Worm (Caenorhabditis elegans) whole organism, L3 larva: Measurements from ENCODE around the gene T01D3.3.

Experiments
- R02D3.7 ChIP-seq: fragments of 150-350 bp; optimal IDR thresholded peaks from 2 replicates; lab custom pipeline; 2014; ENCODE audit warnings: missing biosample characterization, missing genetic modification characterization
- ZK546.5 ChIP-seq: sonication (generic microtip); optimal IDR thresholded peaks from 2 replicates; lab custom pipeline; 2017; ENCODE audit warnings: missing biosample characterization, missing genetic modification characterization
- aly-2 ChIP-seq: fragments of 150-350 bp; optimal IDR thresholded peaks from 2 replicates; lab custom pipeline; 2014; ENCODE audit warnings: missing biosample characterization, missing genetic modification characterization
- ama-1 ChIP-seq: fragments of 150-350 bp; optimal IDR thresholded peaks from 2 replicates; lab custom pipeline; 2018
- ceh-16 ChIP-seq: sonication (generic microtip); optimal IDR thresholded peaks from 2 replicates; lab custom pipeline; 2017; ENCODE audit warnings: missing biosample characterization, missing genetic modification characterization
- ceh-28 ChIP-seq: fragments of 150-350 bp; optimal IDR thresholded peaks from 2 replicates; lab custom pipeline; 2014; ENCODE audit warnings: missing biosample characterization, missing genetic modification reagents, missing genetic modification characterization
- ceh-82 ChIP-seq: fragments of 150-350 bp; optimal IDR thresholded peaks from 2 replicates; lab custom pipeline; 2014; ENCODE audit warnings: missing biosample characterization, missing genetic modification characterization
- ceh-9 ChIP-seq: sonication (generic microtip); optimal IDR thresholded peaks from 2 replicates; lab custom pipeline; 2018; ENCODE audit warnings: missing biosample characterization, missing genetic modification characterization
- daf-12 ChIP-seq: fragments of 150-350 bp; optimal IDR thresholded peaks from 2 replicates; lab custom pipeline; 2014; ENCODE audit warnings: missing biosample characterization, missing genetic modification reagents, missing genetic modification characterization
- egl-27 ChIP-seq: sonication (generic microtip); optimal IDR thresholded peaks from 4 replicates; lab custom pipeline; 2017; ENCODE audit warnings: missing biosample characterization, missing genetic modification reagents, missing genetic modification characterization
- egl-5 ChIP-seq: fragments of 150-350 bp; optimal IDR thresholded peaks from 2 replicates; lab custom pipeline; 2017; ENCODE audit warnings: missing biosample characterization, missing genetic modification reagents, missing genetic modification characterization, inconsistent platforms
- elt-1 ChIP-seq: fragments of 150-350 bp; optimal IDR thresholded peaks from 2 replicates; lab custom pipeline; 2014; ENCODE audit warnings: missing biosample characterization, missing genetic modification characterization
- elt-2 ChIP-seq: sonication (generic microtip); optimal IDR thresholded peaks from 2 replicates; lab custom pipeline; 2016; ENCODE audit warnings: missing genetic modification reagents, mild to moderate bottlenecking, missing genetic modification characterization, missing compliant biosample characterization
- elt-3 ChIP-seq, 3 experiments: fragments of 150-350 bp in 1 of 3; sonication (generic microtip) in 2 of 3; optimal IDR thresholded peaks; 2 replicates in 2 of 3; 4 replicates in 1 of 3; lab custom pipeline; 2014 to 2017; ENCODE audit warnings: missing biosample characterization in 3 of 3, missing genetic modification characterization in 3 of 3
- fkh-10 ChIP-seq: sonication (generic microtip); optimal IDR thresholded peaks from 2 replicates; lab custom pipeline; 2017; ENCODE audit warnings: missing biosample characterization, missing genetic modification reagents, missing genetic modification characterization
- fkh-2 ChIP-seq: fragments of 150-350 bp; optimal IDR thresholded peaks from 2 replicates; lab custom pipeline; 2014; ENCODE audit warnings: missing biosample characterization, missing genetic modification reagents, missing genetic modification characterization
- fos-1 ChIP-seq: fragments of 150-350 bp; optimal IDR thresholded peaks from 2 replicates; lab custom pipeline; 2014; ENCODE audit warnings: missing biosample characterization, missing genetic modification characterization
- hmg-11 ChIP-seq: sonication (generic microtip); optimal IDR thresholded peaks from 2 replicates; lab custom pipeline; 2016; ENCODE audit warnings: missing genetic modification characterization, missing compliant biosample characterization
- lin-15B ChIP-seq: fragments of 150-350 bp; optimal IDR thresholded peaks from 2 replicates; lab custom pipeline; 2014; ENCODE audit warnings: missing biosample characterization, missing genetic modification characterization
- lin-39 ChIP-seq: fragments of 150-350 bp; optimal IDR thresholded peaks from 2 replicates; lab custom pipeline; 2018; ENCODE audit warnings: missing biosample characterization, missing genetic modification reagents, missing genetic modification characterization
- lsy-12 ChIP-seq: sonication (generic microtip); optimal IDR thresholded peaks from 2 replicates; lab custom pipeline; 2016; ENCODE audit warnings: mild to moderate bottlenecking, missing genetic modification characterization, missing compliant biosample characterization
- mdl-1 ChIP-seq: fragments of 150-350 bp; optimal IDR thresholded peaks from 2 replicates; lab custom pipeline; 2014; ENCODE audit warnings: missing biosample characterization, missing genetic modification characterization
- mml-1 ChIP-seq: fragments of 150-350 bp; sonication (generic microtip); optimal IDR thresholded peaks from 3 replicates; lab custom pipeline; 2014; ENCODE audit warnings: missing biosample characterization, missing genetic modification characterization
- nfya-1 ChIP-seq: sonication (generic microtip); optimal IDR thresholded peaks from 2 replicates; lab custom pipeline; 2017; ENCODE audit warnings: missing genetic modification characterization, mild to moderate bottlenecking, missing compliant biosample characterization, antibody characterized with exemption, moderate library complexity; ENCODE audit not compliant: insufficient read depth
- nhr-11 ChIP-seq: fragments of 150-350 bp; optimal IDR thresholded peaks from 2 replicates; lab custom pipeline; 2014; ENCODE audit warnings: missing biosample characterization, missing genetic modification characterization
- nhr-12 ChIP-seq: fragments of 150-350 bp; optimal IDR thresholded peaks from 2 replicates; lab custom pipeline; 2014; ENCODE audit warnings: missing biosample characterization, missing genetic modification characterization
- nhr-23 ChIP-seq: fragments of 150-350 bp; optimal IDR thresholded peaks from 2 replicates; lab custom pipeline; 2014; ENCODE audit warnings: missing biosample characterization, missing genetic modification reagents, missing genetic modification characterization
- nhr-25 ChIP-seq: sonication (generic microtip); optimal IDR thresholded peaks from 2 replicates; lab custom pipeline; 2017; ENCODE audit warnings: missing biosample characterization, missing genetic modification characterization
- nhr-28 ChIP-seq: fragments of 150-350 bp; optimal IDR thresholded peaks from 2 replicates; lab custom pipeline; 2014; ENCODE audit warnings: missing biosample characterization, missing genetic modification characterization
- nhr-43 ChIP-seq: sonication (generic microtip); optimal IDR thresholded peaks from 2 replicates; lab custom pipeline; 2016; ENCODE audit warnings: mild to moderate bottlenecking, missing genetic modification characterization, missing compliant biosample characterization; ENCODE audit not compliant: poor library complexity, severe bottlenecking
- nhr-67 ChIP-seq: fragments of 150-350 bp; optimal IDR thresholded peaks from 2 replicates; lab custom pipeline; 2014; ENCODE audit warnings: missing biosample characterization, missing genetic modification characterization
- nhr-76 ChIP-seq: fragments of 150-350 bp; sonication (generic microtip); optimal IDR thresholded peaks from 5 replicates; lab custom pipeline; 2014; ENCODE audit warnings: missing biosample characterization, missing genetic modification characterization
- nhr-77 ChIP-seq: fragments of 150-350 bp; optimal IDR thresholded peaks from 2 replicates; lab custom pipeline; 2014; ENCODE audit warnings: missing biosample characterization, missing genetic modification characterization
- pha-4 ChIP-seq: fragments of 150-350 bp; optimal IDR thresholded peaks from 2 replicates; lab custom pipeline; 2014; ENCODE audit warnings: missing biosample characterization, missing genetic modification reagents, missing genetic modification characterization
- pqm-1 ChIP-seq: fragments of 150-350 bp; optimal IDR thresholded peaks from 2 replicates; lab custom pipeline; 2017; ENCODE audit warnings: missing biosample characterization, missing genetic modification characterization, inconsistent platforms
- sea-2 ChIP-seq: fragments of 150-350 bp; sonication (generic microtip); optimal IDR thresholded peaks from 4 replicates; lab custom pipeline; 2014; ENCODE audit warnings: missing biosample characterization, missing genetic modification reagents, missing genetic modification characterization
- skn-1 ChIP-seq: fragments of 150-350 bp; optimal IDR thresholded peaks from 2 replicates; lab custom pipeline; 2014; ENCODE audit warnings: missing biosample characterization, missing genetic modification characterization
- snpc-4 ChIP-seq: fragments of 150-350 bp; optimal IDR thresholded peaks from 2 replicates; lab custom pipeline; 2014; ENCODE audit warnings: missing biosample characterization, missing genetic modification characterization
- unc-62 ChIP-seq: fragments of 150-350 bp; sonication (generic microtip); optimal IDR thresholded peaks from 4 replicates; lab custom pipeline; 2014; ENCODE audit warnings: missing biosample characterization, missing genetic modification reagents, missing genetic modification characterization
- zag-1 ChIP-seq: fragments of 150-350 bp; optimal IDR thresholded peaks from 2 replicates; lab custom pipeline; 2014; ENCODE audit warnings: missing biosample characterization, missing genetic modification characterization
- ztf-11 ChIP-seq: fragments of 150-350 bp; optimal IDR thresholded peaks from 2 replicates; lab custom pipeline; 2014; ENCODE audit warnings: missing biosample characterization, missing genetic modification characterization

Gene T01D3.3

DNA sequence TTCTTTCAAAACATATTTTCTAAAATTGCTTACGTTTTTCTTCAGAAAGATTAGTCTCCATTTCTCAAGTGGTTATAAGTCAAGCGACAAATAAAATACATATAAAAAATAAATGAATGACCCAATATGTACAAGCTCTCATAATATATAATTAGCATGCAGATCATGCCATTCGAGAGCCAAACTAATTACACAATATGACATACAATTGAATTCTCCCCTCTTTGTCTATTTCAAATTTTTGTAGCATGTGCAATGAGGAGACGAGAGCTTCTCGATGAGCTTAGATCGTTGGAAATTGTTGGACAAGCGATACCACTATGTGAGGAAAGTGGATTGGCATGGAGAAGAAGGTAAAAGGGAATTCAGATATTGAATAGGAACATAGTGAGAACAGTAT lies 3.2 kb downstream of the T01D3.3 start, which contains the start of gene hlh-34:
hlh-34 (minus strand) TSS at position 101 of the 400 bp plus-strand sequence.
- TF ChIP-seq lin-39 (no peak), ceh-9 (no peak), egl-27 (tag; lab: Kevin White, UChicago) (no peak), mml-1 (tag; lab: Kevin White, UChicago) (no peak), nhr-12 (tag; lab: Kevin White, UChicago) (no peak)

DNA sequence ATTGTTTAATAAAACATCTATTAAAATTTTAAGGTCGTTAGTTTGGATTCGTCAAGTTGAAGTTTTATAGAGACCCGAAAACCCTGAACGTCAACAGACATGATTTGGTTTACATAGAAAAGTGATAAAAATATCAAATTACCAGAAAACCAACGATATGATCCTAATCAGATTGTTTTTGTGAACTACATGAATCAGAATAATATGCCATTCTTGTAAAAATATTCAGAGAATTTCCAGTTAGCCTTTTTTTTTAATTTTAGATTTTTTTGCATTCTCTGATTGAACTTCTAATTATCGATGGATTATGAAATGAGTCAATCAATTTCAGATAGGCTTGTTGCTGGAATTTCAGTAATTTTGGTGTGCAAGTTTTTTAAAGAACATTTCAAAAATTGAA lies 7.0 kb downstream of the T01D3.3 start, which contains the start of gene srx-96:
srx-96 (plus strand) TSS at position 301 of the 400 bp plus-strand sequence.
- TF ChIP-seq nfya-1 (no peak), pha-4 (tag; lab: Kevin White, UChicago) (no peak), fkh-2 (tag; lab: Kevin White, UChicago) (no peak), sea-2 (GFP tag; lab: Kevin White, UChicago) (no peak), ZK546.5 (no peak), hmg-11 (no peak), nhr-67 (tag; lab: Kevin White, UChicago) (no peak), nhr-12 (tag; lab: Kevin White, UChicago) (no peak), ceh-16 (tag; lab: Kevin White, UChicago) (no peak), snpc-4 (no peak), ceh-28 (tag; lab: Kevin White, UChicago) (no peak), ama-1 (lab: Kevin White, UChicago) (no peak), zag-1 (tag; lab: Kevin White, UChicago) (no peak), ceh-82 (tag; lab: Kevin White, UChicago) (no peak), lsy-12 (tag; lab: Kevin White, UChicago) (no peak), elt-3 (tag; optimal IDR thresholded peaks at IDR 0.05; lab: Kevin White, UChicago) (no peak), nhr-77 (tag; lab: Kevin White, UChicago) (no peak), skn-1 (no peak)

DNA sequence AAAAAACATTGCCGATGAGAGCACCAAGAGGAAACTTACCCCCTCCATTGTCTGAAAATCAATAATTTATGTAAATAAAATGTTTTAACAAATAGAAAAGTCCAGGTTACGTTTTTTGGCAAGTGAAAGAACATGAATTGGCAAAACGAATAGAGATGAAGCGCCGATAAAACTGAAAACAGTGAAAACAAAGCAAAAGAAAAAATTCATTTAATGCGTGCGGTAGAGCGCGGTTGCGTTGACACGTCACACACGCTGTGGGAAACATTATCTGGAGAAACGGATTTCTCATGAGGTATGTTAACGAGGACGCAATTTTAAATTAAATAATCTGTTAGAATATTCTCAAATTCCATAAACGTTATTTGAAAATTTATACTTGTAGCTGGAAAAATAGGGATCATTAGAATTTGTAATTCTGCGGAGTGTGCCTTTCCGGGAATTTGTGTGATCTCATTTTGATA lies 11.2 kb downstream of the T01D3.3 start, which contains the start of gene zipt-9:
zipt-9 (minus strand) TSS at position 51 of the 464 bp plus-strand sequence.
- peak; percentile 15 for TF ChIP-seq R02D3.7 (tag; lab: Kevin White, UChicago)
- no peak for TF ChIP-seq nhr-67 (tag; lab: Kevin White, UChicago)
- TF ChIP-seq nhr-28 (tag; lab: Kevin White, UChicago), result no peak
- TF ChIP-seq daf-12, result no peak
- TF ChIP-seq fkh-10, result peak; percentile 60
- TF ChIP-seq mdl-1 (tag; lab: Kevin White, UChicago), result no peak
- TF ChIP-seq ceh-82 (tag; lab: Kevin White, UChicago), result peak; percentile 4
- TF ChIP-seq nhr-12 (tag; lab: Kevin White, UChicago), result no peak
- no peak for TF ChIP-seq ZK546.5
- peak; percentile 48 for TF ChIP-seq nhr-11
- TF ChIP-seq snpc-4, result peak; percentile 84
- TF ChIP-seq nhr-23 (tag; lab: Kevin White, UChicago), result peak; percentile 67
- peak; percentile 62 for TF ChIP-seq pqm-1 (tag; lab: Kevin White, UChicago)
- no peak for TF ChIP-seq nhr-76
- peak; percentile 91 for TF ChIP-seq lin-15B
- no peak for TF ChIP-seq ceh-16 (tag; lab: Kevin White, UChicago)
- TF ChIP-seq lsy-12 (tag; lab: Kevin White, UChicago), result peak; percentile 5
- TF ChIP-seq ama-1 (lab: Kevin White, UChicago), result no peak
- TF ChIP-seq aly-2 (tag; lab: Kevin White, UChicago), result no peak
- no peak for TF ChIP-seq unc-62
- TF ChIP-seq lin-39, result peak; percentile 72
- TF ChIP-seq ceh-9, result no peak
- TF ChIP-seq hmg-11, result no peak
- TF ChIP-seq pha-4 (tag; lab: Kevin White, UChicago), result peak; percentile 82
- TF ChIP-seq mml-1 (tag; lab: Kevin White, UChicago), result no peak
- TF ChIP-seq nhr-25, result peak; percentile 76
- peak; percentile 43 for TF ChIP-seq nhr-43 (tag; lab: Kevin White, UChicago)
- TF ChIP-seq nfya-1, result no peak
- no peak for TF ChIP-seq elt-1 (tag; lab: Kevin White, UChicago)
- TF ChIP-seq fos-1 (tag; lab: Kevin White, UChicago), result no peak
- no peak for TF ChIP-seq ztf-11 (tag; lab: Kevin White, UChicago)
- TF ChIP-seq skn-1, result peak; percentile 56
- TF ChIP-seq fkh-2 (tag; lab: Kevin White, UChicago), result no peak
- peak; percentile 47 for TF ChIP-seq elt-2 (tag; lab: Kevin White, UChicago)
- peak; percentile 45 for TF ChIP-seq egl-5
- TF ChIP-seq egl-27 (tag; lab: Kevin White, UChicago), result no peak
- TF ChIP-seq nhr-77 (tag; lab: Kevin White, UChicago), result no peak
- TF ChIP-seq ceh-28 (tag; lab: Kevin White, UChicago), result no peak
